Worm (Caenorhabditis elegans) whole organism, L4/young adult: ENCODE results near the gene Y71H2AL.2.

Source experiments
- W03F9.2 ChIP-seq: fragments of 150-350 bp; optimal IDR thresholded peaks from 2 replicates; lab custom pipeline; 2014; ENCODE audit warnings: missing biosample characterization, missing genetic modification characterization
- dao-5 ChIP-seq: sonication (generic microtip); optimal IDR thresholded peaks from 2 replicates; lab custom pipeline; 2016; ENCODE audit warnings: missing genotype, missing genetic modification characterization, moderate library complexity, missing compliant biosample characterization
- him-1 ChIP-seq: sonication (generic microtip); optimal IDR thresholded peaks from 2 replicates; lab custom pipeline; 2016; ENCODE audit warnings: missing genotype, missing genetic modification reagents, missing genetic modification characterization, missing compliant biosample characterization

DNA sequence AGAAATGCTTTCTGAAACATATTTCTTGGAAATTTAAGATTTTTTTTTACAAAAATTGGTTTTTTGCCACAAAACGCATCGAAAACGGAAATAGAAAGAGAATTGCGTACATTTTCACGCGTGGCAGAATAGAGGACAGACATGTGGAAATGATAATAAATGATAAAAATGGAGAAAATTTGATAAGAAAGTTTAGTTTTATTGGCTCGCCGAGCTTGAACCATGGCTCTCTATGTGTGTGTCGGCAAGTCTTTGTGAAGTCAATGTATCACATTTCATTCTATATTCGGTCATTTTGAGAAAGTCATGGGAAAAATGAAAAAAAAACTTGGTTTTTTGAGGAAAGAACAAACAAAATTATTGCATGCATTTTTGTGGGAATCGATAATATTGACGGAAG lies 1.2 kb downstream of the Y71H2AL.2 start:
- TF ChIP-seq dao-5 (tag; lab: Kevin White, UChicago) (no peak), him-1 (tag; lab: Kevin White, UChicago) (no peak), W03F9.2 (tag; lab: Kevin White, UChicago) (no peak)
